Worm (Caenorhabditis elegans) whole organism, L3 larva: Measurements from ENCODE around the gene uig-1.

Experiments used
- R02D3.7 ChIP-seq: fragments of 150-350 bp; optimal IDR thresholded peaks from 2 replicates; lab custom pipeline; 2014; ENCODE audit warnings: missing biosample characterization, missing genetic modification characterization
- ZK546.5 ChIP-seq: sonication (generic microtip); optimal IDR thresholded peaks from 2 replicates; lab custom pipeline; 2017; ENCODE audit warnings: missing biosample characterization, missing genetic modification characterization
- aly-2 ChIP-seq: fragments of 150-350 bp; optimal IDR thresholded peaks from 2 replicates; lab custom pipeline; 2014; ENCODE audit warnings: missing biosample characterization, missing genetic modification characterization
- ama-1 ChIP-seq: fragments of 150-350 bp; optimal IDR thresholded peaks from 2 replicates; lab custom pipeline; 2018
- ceh-16 ChIP-seq: sonication (generic microtip); optimal IDR thresholded peaks from 2 replicates; lab custom pipeline; 2017; ENCODE audit warnings: missing biosample characterization, missing genetic modification characterization
- ceh-28 ChIP-seq: fragments of 150-350 bp; optimal IDR thresholded peaks from 2 replicates; lab custom pipeline; 2014; ENCODE audit warnings: missing biosample characterization, missing genetic modification reagents, missing genetic modification characterization
- ceh-82 ChIP-seq: fragments of 150-350 bp; optimal IDR thresholded peaks from 2 replicates; lab custom pipeline; 2014; ENCODE audit warnings: missing biosample characterization, missing genetic modification characterization
- ceh-9 ChIP-seq: sonication (generic microtip); optimal IDR thresholded peaks from 2 replicates; lab custom pipeline; 2018; ENCODE audit warnings: missing biosample characterization, missing genetic modification characterization
- daf-12 ChIP-seq: fragments of 150-350 bp; optimal IDR thresholded peaks from 2 replicates; lab custom pipeline; 2014; ENCODE audit warnings: missing biosample characterization, missing genetic modification reagents, missing genetic modification characterization
- egl-5 ChIP-seq: fragments of 150-350 bp; optimal IDR thresholded peaks from 2 replicates; lab custom pipeline; 2017; ENCODE audit warnings: missing biosample characterization, missing genetic modification reagents, missing genetic modification characterization, inconsistent platforms
- elt-1 ChIP-seq: fragments of 150-350 bp; optimal IDR thresholded peaks from 2 replicates; lab custom pipeline; 2014; ENCODE audit warnings: missing biosample characterization, missing genetic modification characterization
- elt-2 ChIP-seq: sonication (generic microtip); optimal IDR thresholded peaks from 2 replicates; lab custom pipeline; 2016; ENCODE audit warnings: missing genetic modification reagents, mild to moderate bottlenecking, missing genetic modification characterization, missing compliant biosample characterization
- elt-3 ChIP-seq, 3 experiments: fragments of 150-350 bp in 1 of 3; sonication (generic microtip) in 2 of 3; optimal IDR thresholded peaks; 2 replicates in 2 of 3; 4 replicates in 1 of 3; lab custom pipeline; 2014 to 2017; ENCODE audit warnings: missing biosample characterization in 3 of 3, missing genetic modification characterization in 3 of 3
- eor-1 ChIP-seq, 2 experiments: fragments of 150-350 bp; optimal IDR thresholded peaks; 2 replicates each; lab custom pipeline; 2014 to 2018; ENCODE audit warnings: missing biosample characterization in 2 of 2, missing genetic modification characterization in 2 of 2
- fkh-10 ChIP-seq: sonication (generic microtip); optimal IDR thresholded peaks from 2 replicates; lab custom pipeline; 2017; ENCODE audit warnings: missing biosample characterization, missing genetic modification reagents, missing genetic modification characterization
- fkh-2 ChIP-seq: fragments of 150-350 bp; optimal IDR thresholded peaks from 2 replicates; lab custom pipeline; 2014; ENCODE audit warnings: missing biosample characterization, missing genetic modification reagents, missing genetic modification characterization
- hmg-11 ChIP-seq: sonication (generic microtip); optimal IDR thresholded peaks from 2 replicates; lab custom pipeline; 2016; ENCODE audit warnings: missing genetic modification characterization, missing compliant biosample characterization
- lin-15B ChIP-seq: fragments of 150-350 bp; optimal IDR thresholded peaks from 2 replicates; lab custom pipeline; 2014; ENCODE audit warnings: missing biosample characterization, missing genetic modification characterization
- mdl-1 ChIP-seq: fragments of 150-350 bp; optimal IDR thresholded peaks from 2 replicates; lab custom pipeline; 2014; ENCODE audit warnings: missing biosample characterization, missing genetic modification characterization
- nhr-11 ChIP-seq: fragments of 150-350 bp; optimal IDR thresholded peaks from 2 replicates; lab custom pipeline; 2014; ENCODE audit warnings: missing biosample characterization, missing genetic modification characterization
- nhr-12 ChIP-seq: fragments of 150-350 bp; optimal IDR thresholded peaks from 2 replicates; lab custom pipeline; 2014; ENCODE audit warnings: missing biosample characterization, missing genetic modification characterization
- nhr-23 ChIP-seq: fragments of 150-350 bp; optimal IDR thresholded peaks from 2 replicates; lab custom pipeline; 2014; ENCODE audit warnings: missing biosample characterization, missing genetic modification reagents, missing genetic modification characterization
- nhr-237 ChIP-seq: fragments of 150-350 bp; optimal IDR thresholded peaks from 2 replicates; lab custom pipeline; 2014; ENCODE audit warnings: missing biosample characterization, missing genetic modification characterization
- nhr-25 ChIP-seq: sonication (generic microtip); optimal IDR thresholded peaks from 2 replicates; lab custom pipeline; 2017; ENCODE audit warnings: missing biosample characterization, missing genetic modification characterization
- nhr-28 ChIP-seq: fragments of 150-350 bp; optimal IDR thresholded peaks from 2 replicates; lab custom pipeline; 2014; ENCODE audit warnings: missing biosample characterization, missing genetic modification characterization
- nhr-67 ChIP-seq: fragments of 150-350 bp; optimal IDR thresholded peaks from 2 replicates; lab custom pipeline; 2014; ENCODE audit warnings: missing biosample characterization, missing genetic modification characterization
- pha-4 ChIP-seq: fragments of 150-350 bp; optimal IDR thresholded peaks from 2 replicates; lab custom pipeline; 2014; ENCODE audit warnings: missing biosample characterization, missing genetic modification reagents, missing genetic modification characterization
- pqm-1 ChIP-seq: fragments of 150-350 bp; optimal IDR thresholded peaks from 2 replicates; lab custom pipeline; 2017; ENCODE audit warnings: missing biosample characterization, missing genetic modification characterization, inconsistent platforms
- sea-2 ChIP-seq: fragments of 150-350 bp; sonication (generic microtip); optimal IDR thresholded peaks from 4 replicates; lab custom pipeline; 2014; ENCODE audit warnings: missing biosample characterization, missing genetic modification reagents, missing genetic modification characterization
- skn-1 ChIP-seq: fragments of 150-350 bp; optimal IDR thresholded peaks from 2 replicates; lab custom pipeline; 2014; ENCODE audit warnings: missing biosample characterization, missing genetic modification characterization
- tbx-2 ChIP-seq: sonication (generic microtip); optimal IDR thresholded peaks from 2 replicates; lab custom pipeline; 2016; ENCODE audit warnings: mild to moderate bottlenecking, missing genetic modification characterization, missing compliant biosample characterization
- unc-39 ChIP-seq: sonication (generic microtip); optimal IDR thresholded peaks from 4 replicates; lab custom pipeline; 2017; ENCODE audit warnings: missing biosample characterization, missing genetic modification characterization
- unc-62 ChIP-seq: fragments of 150-350 bp; sonication (generic microtip); optimal IDR thresholded peaks from 4 replicates; lab custom pipeline; 2014; ENCODE audit warnings: missing biosample characterization, missing genetic modification reagents, missing genetic modification characterization
- zag-1 ChIP-seq: fragments of 150-350 bp; optimal IDR thresholded peaks from 2 replicates; lab custom pipeline; 2014; ENCODE audit warnings: missing biosample characterization, missing genetic modification characterization
- ztf-11 ChIP-seq: fragments of 150-350 bp; optimal IDR thresholded peaks from 2 replicates; lab custom pipeline; 2014; ENCODE audit warnings: missing biosample characterization, missing genetic modification characterization
- ztf-4 ChIP-seq: fragments of 150-350 bp; optimal IDR thresholded peaks from 2 replicates; lab custom pipeline; 2014; ENCODE audit warnings: missing biosample characterization, missing genetic modification characterization

uig-1 gene

DNA sequence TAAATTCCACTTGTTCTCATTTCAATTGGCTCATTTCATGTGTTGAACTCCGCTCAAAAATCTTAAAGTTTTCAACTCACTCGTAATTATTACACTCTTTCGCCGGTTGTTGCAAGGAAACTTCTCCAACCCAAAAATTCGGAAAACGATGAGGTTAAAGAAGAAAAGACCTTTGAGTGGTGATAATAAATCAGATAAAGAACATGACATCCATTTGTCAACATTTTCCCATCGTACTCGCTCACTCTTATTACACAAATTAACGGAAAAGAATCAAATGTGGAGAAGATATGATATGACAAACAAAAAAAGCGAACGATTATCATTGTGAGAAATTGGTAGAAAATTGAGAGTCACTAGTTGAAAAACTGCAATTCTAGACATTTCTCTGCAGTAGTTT lies 10.5 kb downstream of the uig-1 start:
- TF ChIP-seq R02D3.7 (tag; lab: Kevin White, UChicago) (no peak), nhr-25 (peak; percentile 21)

DNA sequence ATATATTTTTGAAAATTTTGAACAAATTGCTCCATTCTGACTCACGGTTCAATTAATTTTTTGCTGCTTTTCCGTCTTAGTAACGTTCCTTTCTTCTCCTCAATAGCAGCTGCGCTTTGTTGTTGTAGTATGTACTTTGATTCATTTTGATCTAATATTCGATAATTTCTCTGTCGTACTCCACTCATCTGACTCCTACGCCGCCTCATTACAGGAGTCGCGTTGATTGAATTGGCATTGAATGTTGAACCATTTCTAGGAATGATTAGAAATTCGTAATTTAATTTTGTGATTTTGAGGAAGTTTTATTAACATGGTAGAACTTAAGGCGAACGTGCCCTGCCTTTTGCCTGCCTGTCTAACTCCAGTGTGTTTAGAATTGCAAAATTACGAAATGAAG lies 12.8 kb downstream of the uig-1 start:
- TF ChIP-seq ceh-9 (tag; lab: Kevin White, UChicago) (no peak), lin-15B (tag; lab: Kevin White, UChicago) (no peak), nhr-23 (tag; lab: Kevin White, UChicago) (no peak), sea-2 (GFP tag; lab: Kevin White, UChicago) (no peak), ztf-11 (tag; lab: Kevin White, UChicago) (no peak), zag-1 (tag; lab: Kevin White, UChicago) (no peak), fkh-2 (tag; lab: Kevin White, UChicago) (no peak), ZK546.5 (tag; lab: Kevin White, UChicago) (no peak), fkh-10 (no peak)

DNA sequence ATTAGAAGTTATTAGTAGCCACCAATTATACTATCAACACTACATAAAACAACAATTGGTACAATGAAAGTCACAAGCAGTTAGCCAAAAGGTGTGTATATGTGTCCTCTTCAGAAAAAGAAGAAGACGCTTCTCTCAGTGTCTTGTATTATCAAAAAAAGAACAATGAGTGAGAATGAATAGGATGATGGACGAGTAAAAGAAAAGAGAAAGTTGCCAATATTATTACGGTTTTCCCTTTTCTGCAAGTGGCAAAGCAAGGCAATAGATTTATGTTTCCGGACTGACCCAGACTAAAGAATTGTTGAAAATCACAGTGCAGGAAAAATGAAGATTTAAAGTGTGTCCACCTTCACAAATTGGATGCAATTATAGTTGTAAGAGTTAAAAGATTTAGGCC lies 15.4 kb downstream of the uig-1 start:
- no peak for TF ChIP-seq hmg-11 (tag; lab: Kevin White, UChicago)
- no peak for TF ChIP-seq nhr-11 (tag; lab: Kevin White, UChicago)
- no peak for TF ChIP-seq nhr-12 (tag; lab: Kevin White, UChicago)
- TF ChIP-seq, all 47 proteins: peak for 0

DNA sequence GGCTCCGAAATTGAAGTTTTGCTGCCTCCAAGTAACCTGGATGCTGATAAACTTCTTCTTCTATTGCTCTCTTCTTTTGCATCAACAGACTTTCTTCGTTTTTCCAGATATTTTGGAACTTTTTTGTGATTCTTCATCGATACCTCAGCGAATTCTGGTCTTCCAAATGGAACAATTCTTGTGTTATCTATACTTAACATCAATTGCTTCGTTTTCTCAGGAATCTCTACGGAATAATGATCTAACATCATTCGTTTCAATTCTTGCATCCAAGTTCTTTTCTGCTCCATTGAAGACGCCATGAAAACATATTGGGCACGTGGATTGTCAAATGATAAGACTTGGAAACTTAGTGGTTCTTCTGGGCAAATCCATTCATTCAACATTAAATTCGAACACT lies 19.8 kb downstream of the uig-1 start, which contains the start of gene F32F2.4:
F32F2.4 (plus strand) TSS at position 301 of the 400 bp plus-strand sequence.
- TF ChIP-seq fkh-10 = no peak
- TF ChIP-seq nhr-12 (tag; lab: Kevin White, UChicago) = no peak
- TF ChIP-seq aly-2 (tag; lab: Kevin White, UChicago) = no peak
- TF ChIP-seq nhr-23 (tag; lab: Kevin White, UChicago) = no peak
- TF ChIP-seq elt-3 (tag; optimal IDR thresholded peaks at IDR 0.05; lab: Kevin White, UChicago) = no peak
- TF ChIP-seq eor-1 (tag; optimal IDR thresholded peaks at IDR 0.05; lab: Kevin White, UChicago) = no peak
- TF ChIP-seq zag-1 (tag; lab: Kevin White, UChicago) = no peak
- TF ChIP-seq fkh-2 (tag; lab: Kevin White, UChicago) = no peak
- TF ChIP-seq ceh-9 (tag; lab: Kevin White, UChicago) = no peak
- TF ChIP-seq skn-1 (tag; lab: Kevin White, UChicago) = no peak
- no peak for TF ChIP-seq lin-15B (tag; lab: Kevin White, UChicago)
- TF ChIP-seq elt-2 (tag; lab: Kevin White, UChicago) = no peak
- no peak for TF ChIP-seq elt-1 (tag; lab: Kevin White, UChicago)
- TF ChIP-seq ceh-82 (tag; lab: Kevin White, UChicago) = no peak
- no peak for TF ChIP-seq unc-62 (GFP tag; lab: Kevin White, UChicago)

DNA sequence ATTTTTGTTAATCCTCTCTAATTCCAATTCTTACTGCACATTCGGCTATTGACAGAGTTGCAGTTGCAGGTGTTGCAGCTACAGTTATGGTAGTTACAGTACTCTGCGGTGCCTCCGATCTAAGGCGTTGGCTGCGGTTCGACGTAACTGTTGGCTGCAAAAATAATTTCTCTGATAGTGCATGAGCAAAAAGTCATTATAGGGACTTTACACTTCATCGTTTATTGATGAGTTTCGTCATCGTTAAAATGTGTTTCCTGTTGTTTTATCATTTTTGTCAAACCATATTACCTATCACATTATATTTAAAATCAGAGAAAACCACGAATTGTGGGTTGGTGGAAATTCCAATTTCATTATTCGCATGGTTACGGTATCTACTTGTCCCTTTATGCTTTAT lies 21.2 kb downstream of the uig-1 start:
- peak; percentile 73 for TF ChIP-seq elt-2 (tag; lab: Kevin White, UChicago)
- TF ChIP-seq nhr-11 (tag; lab: Kevin White, UChicago) = no peak
- TF ChIP-seq mdl-1 (tag; lab: Kevin White, UChicago) = no peak
- TF ChIP-seq pqm-1 (tag; lab: Kevin White, UChicago) = peak; percentile 22
- TF ChIP-seq tbx-2 (tag; lab: Kevin White, UChicago) = no peak

DNA sequence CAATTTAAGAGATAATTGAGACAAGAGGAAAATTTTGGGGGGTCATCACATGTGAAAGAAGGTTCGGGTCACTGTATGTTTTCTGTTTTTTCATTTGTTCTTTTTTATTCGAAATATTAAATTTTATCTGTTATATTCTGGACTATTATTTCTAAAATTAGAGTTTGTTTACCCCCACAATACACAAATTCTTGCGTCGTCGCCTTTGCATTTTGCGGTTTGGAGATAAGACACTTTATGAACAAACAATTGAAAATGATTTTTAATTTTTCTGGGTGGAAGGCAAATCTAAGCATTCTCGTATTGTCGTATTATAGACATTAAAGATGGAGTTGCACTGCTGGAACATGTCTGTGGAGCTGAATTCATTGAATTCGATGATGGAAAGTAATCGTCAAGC lies 22.5 kb downstream of the uig-1 start:
- TF ChIP-seq ama-1 = no peak
- TF ChIP-seq elt-2 (tag; lab: Kevin White, UChicago) = peak; percentile 68
- TF ChIP-seq skn-1 (tag; lab: Kevin White, UChicago) = no peak
- TF ChIP-seq ceh-9 (tag; lab: Kevin White, UChicago) = no peak
- no peak for TF ChIP-seq ceh-16 (tag; lab: Kevin White, UChicago)
- no peak for TF ChIP-seq ztf-11 (tag; lab: Kevin White, UChicago)
- TF ChIP-seq pqm-1 (tag; lab: Kevin White, UChicago) = peak; percentile 35
- TF ChIP-seq pha-4 (tag; lab: Kevin White, UChicago) = peak; percentile 50
- no peak for TF ChIP-seq eor-1 (tag; optimal IDR thresholded peaks at IDR 0.05; lab: Kevin White, UChicago)
- no peak for TF ChIP-seq aly-2 (tag; lab: Kevin White, UChicago)
- no peak for TF ChIP-seq egl-5 (tag; lab: Kevin White, UChicago)
- no peak for TF ChIP-seq tbx-2 (tag; lab: Kevin White, UChicago)
- TF ChIP-seq ceh-28 (tag; lab: Kevin White, UChicago) = no peak
- no peak for TF ChIP-seq daf-12 (tag; lab: Kevin White, UChicago)
- TF ChIP-seq nhr-67 (tag; lab: Kevin White, UChicago) = no peak
- TF ChIP-seq nhr-28 (tag; lab: Kevin White, UChicago) = no peak
- TF ChIP-seq ztf-4 (tag; lab: Kevin White, UChicago) = no peak
- no peak for TF ChIP-seq unc-39 (tag; lab: Kevin White, UChicago)
- TF ChIP-seq zag-1 (tag; lab: Kevin White, UChicago) = no peak
- TF ChIP-seq nhr-237 (tag; lab: Kevin White, UChicago) = no peak
- no peak for TF ChIP-seq lin-15B (tag; lab: Kevin White, UChicago)
- TF ChIP-seq mdl-1 (tag; lab: Kevin White, UChicago) = no peak
